Fruit fly (Drosophila melanogaster) whole organism, embryonic: ENCODE measurements around the gene CG46317.

ENCODE experiments used
- Ada2b ChIP-seq: fragments of 200-800 bp; sonication (Bioruptor generic); IDR thresholded peaks from 2 replicates; pipeline ENCODE4 v1.3.6; 2022; ENCODE audit warnings: missing biosample characterization, missing genetic modification characterization
- Antp ChIP-seq: fragments of 200-800 bp; sonication (Bioruptor generic); optimal IDR thresholded peaks from 3 replicates; lab custom pipeline; 2016; ENCODE audit warnings: missing biosample characterization, missing genetic modification characterization
- Asciz ChIP-seq: fragments of 200-800 bp; sonication (Bioruptor generic); optimal IDR thresholded peaks from 2 replicates; lab custom pipeline; 2017; ENCODE audit warnings: missing biosample characterization, mild to moderate bottlenecking, missing genetic modification characterization, missing genetic modification reagents
- C15 ChIP-seq: fragments of 200-800 bp; sonication (Bioruptor generic); IDR thresholded peaks from 3 replicates; pipeline ENCODE4 v1.3.6; 2022; ENCODE audit warnings: missing biosample characterization, missing genetic modification characterization
- CG10209 ChIP-seq: fragments of 200-800 bp; sonication (Bioruptor generic); optimal IDR thresholded peaks from 3 replicates; lab custom pipeline; 2017; ENCODE audit warnings: missing biosample characterization, mild to moderate bottlenecking, missing genetic modification characterization, missing genetic modification reagents
- CG12299 ChIP-seq: fragments of 200-800 bp; sonication (Bioruptor generic); optimal IDR thresholded peaks from 2 replicates; lab custom pipeline; 2018; ENCODE audit warnings: missing biosample characterization, mild to moderate bottlenecking, missing genetic modification characterization
- CG12744 ChIP-seq: fragments of 200-800 bp; sonication (Bioruptor generic); optimal IDR thresholded peaks from 2 replicates; lab custom pipeline; 2016; ENCODE audit warnings: missing biosample characterization, missing genetic modification characterization
- CG13624 ChIP-seq: fragments of 200-800 bp; sonication (Bioruptor generic); optimal IDR thresholded peaks from 2 replicates; lab custom pipeline; 2016; ENCODE audit warnings: missing biosample characterization, missing genetic modification characterization
- CG14667 ChIP-seq: fragments of 200-800 bp; sonication (Bioruptor generic); IDR thresholded peaks from 2 replicates; pipeline ENCODE4 v1.3.6; 2022; ENCODE audit warnings: missing biosample characterization, missing genetic modification characterization
- CG14710 ChIP-seq: fragments of 200-800 bp; sonication (Bioruptor generic); optimal IDR thresholded peaks from 3 replicates; lab custom pipeline; 2019; ENCODE audit warnings: missing biosample characterization, mild to moderate bottlenecking, missing genetic modification characterization, moderate library complexity
- CG17612 ChIP-seq: fragments of 200-800 bp; sonication (Bioruptor generic); IDR thresholded peaks from 2 replicates; pipeline ENCODE4 v1.3.6; 2022; ENCODE audit warnings: missing biosample characterization, missing genetic modification characterization
- CG17829 ChIP-seq: fragments of 200-800 bp; optimal IDR thresholded peaks from 2 replicates; lab custom pipeline; 2019; ENCODE audit warnings: missing biosample characterization, mild to moderate bottlenecking, missing genetic modification characterization, moderate library complexity
- CG18262 ChIP-seq: fragments of 200-800 bp; optimal IDR thresholded peaks from 3 replicates; lab custom pipeline; 2019; ENCODE audit warnings: missing biosample characterization, mild to moderate bottlenecking, missing genetic modification characterization, moderate library complexity
- CG18599 ChIP-seq: fragments of 200-800 bp; sonication (Bioruptor generic); optimal IDR thresholded peaks from 3 replicates; lab custom pipeline; 2017; ENCODE audit warnings: missing biosample characterization, missing genetic modification characterization, mild to moderate bottlenecking, moderate library complexity, missing genetic modification reagents
- CG30020 ChIP-seq: fragments of 200-800 bp; optimal IDR thresholded peaks from 2 replicates; lab custom pipeline; 2019; ENCODE audit warnings: missing biosample characterization, mild to moderate bottlenecking, missing genetic modification characterization, moderate library complexity
- CG4282 ChIP-seq: fragments of 200-800 bp; sonication (Bioruptor generic); optimal IDR thresholded peaks from 2 replicates; lab custom pipeline; 2016; ENCODE audit warnings: missing biosample characterization, missing genetic modification characterization
- CG4328 ChIP-seq: fragments of 200-800 bp; sonication (Bioruptor generic); optimal IDR thresholded peaks from 3 replicates; lab custom pipeline; 2017; ENCODE audit warnings: missing biosample characterization, missing genetic modification reagents, missing genetic modification characterization
- CG4820 ChIP-seq: fragments of 200-800 bp; sonication (Bioruptor generic); optimal IDR thresholded peaks from 3 replicates; lab custom pipeline; 2016; ENCODE audit warnings: missing biosample characterization, missing genetic modification characterization
- CG6272 ChIP-seq: fragments of 200-800 bp; sonication (Bioruptor generic); IDR thresholded peaks from 2 replicates; pipeline ENCODE4 v1.3.6; 2022; ENCODE audit warnings: missing biosample characterization, missing genetic modification characterization
- CG7357 ChIP-seq: fragments of 200-800 bp; sonication (Bioruptor generic); IDR thresholded peaks from 3 replicates; pipeline ENCODE4 v1.3.6; 2022; ENCODE audit warnings: missing biosample characterization, missing genetic modification characterization
- CG7839 ChIP-seq: fragments of 200-800 bp; sonication (Bioruptor generic); optimal IDR thresholded peaks from 3 replicates; lab custom pipeline; 2018; ENCODE audit warnings: missing biosample characterization, mild to moderate bottlenecking, missing genetic modification characterization, moderate library complexity
- CG8089 ChIP-seq: fragments of 200-800 bp; sonication (Bioruptor generic); optimal IDR thresholded peaks from 3 replicates; lab custom pipeline; 2016; ENCODE audit warnings: missing biosample characterization, missing genetic modification characterization
- CG8359 ChIP-seq: fragments of 200-800 bp; sonication (Bioruptor generic); optimal IDR thresholded peaks from 2 replicates; lab custom pipeline; 2017; ENCODE audit warnings: missing biosample characterization, mild to moderate bottlenecking, missing genetic modification characterization, borderline replicate concordance
- CG9215 ChIP-seq: fragments of 200-800 bp; sonication (Bioruptor generic); IDR thresholded peaks from 2 replicates; pipeline ENCODE4 v1.3.6; 2022; ENCODE audit warnings: missing biosample characterization, missing genetic modification characterization
- Camta ChIP-seq: fragments of 200-800 bp; sonication (Bioruptor generic); optimal IDR thresholded peaks from 2 replicates; lab custom pipeline; 2016; ENCODE audit warnings: missing biosample characterization, missing genetic modification characterization
- Dbx ChIP-seq: fragments of 200-800 bp; sonication (Bioruptor generic); IDR thresholded peaks from 3 replicates; pipeline ENCODE4 v1.3.6; 2022; ENCODE audit warnings: missing biosample characterization, missing genetic modification characterization
- Dfd ChIP-seq, 2 experiments: fragments of >200 bp; optimal IDR thresholded peaks; 2 replicates each; lab custom pipeline; 2017; ENCODE audit warnings: missing biosample characterization in 2 of 2, missing genetic modification characterization in 2 of 2
- Dip2 ChIP-seq: fragments of 200-800 bp; sonication (Bioruptor generic); IDR thresholded peaks from 2 replicates; pipeline ENCODE4 v1.3.6; 2022; ENCODE audit warnings: missing biosample characterization, missing genetic modification characterization
- ERR ChIP-seq: fragments of 200-800 bp; sonication (Bioruptor generic); optimal IDR thresholded peaks from 2 replicates; lab custom pipeline; 2016; ENCODE audit warnings: missing biosample characterization, missing genetic modification characterization
- MTF-1 ChIP-seq: fragments of 200-800 bp; sonication (Bioruptor generic); optimal IDR thresholded peaks from 2 replicates; lab custom pipeline; 2018; ENCODE audit warnings: missing biosample characterization, mild to moderate bottlenecking, missing genetic modification characterization, borderline replicate concordance
- Mrtf ChIP-seq: fragments of 200-800 bp; sonication (Bioruptor generic); IDR thresholded peaks from 3 replicates; pipeline ENCODE4 v1.3.6; 2022; ENCODE audit warnings: missing biosample characterization, missing genetic modification characterization
- Myb ChIP-seq: fragments of 200-800 bp; sonication (Bioruptor generic); optimal IDR thresholded peaks from 2 replicates; lab custom pipeline; 2016; ENCODE audit warnings: missing biosample characterization, missing genetic modification characterization
- Scr ChIP-seq: fragments of 200-800 bp; sonication (Bioruptor generic); IDR thresholded peaks from 2 replicates; pipeline ENCODE4 v1.3.6; 2022; ENCODE audit warnings: missing biosample characterization, missing genetic modification characterization; ENCODE audit not compliant: partially characterized antibody
- Spps ChIP-seq: fragments of 200-800 bp; sonication (Bioruptor generic); optimal IDR thresholded peaks from 2 replicates; lab custom pipeline; 2018; ENCODE audit warnings: missing biosample characterization, mild to moderate bottlenecking, missing genetic modification characterization
- bigmax ChIP-seq: fragments of 200-800 bp; sonication (Bioruptor generic); optimal IDR thresholded peaks from 2 replicates; lab custom pipeline; 2018; ENCODE audit warnings: missing biosample characterization, mild to moderate bottlenecking, missing genetic modification characterization
- bsh ChIP-seq, 2 experiments: fragments of 200-800 bp; sonication (Bioruptor generic); optimal IDR thresholded peaks; 2 replicates each; lab custom pipeline; 2017 to 2018; ENCODE audit warnings: mild to moderate bottlenecking in 2 of 2, missing biosample characterization in 2 of 2, missing genetic modification characterization in 2 of 2, moderate library complexity in 1 of 2
- cg ChIP-seq: fragments of 200-800 bp; sonication (Bioruptor generic); optimal IDR thresholded peaks from 3 replicates; lab custom pipeline; 2019; ENCODE audit warnings: missing biosample characterization, mild to moderate bottlenecking, missing genetic modification characterization, moderate library complexity
- chn ChIP-seq: fragments of 200-800 bp; sonication (Bioruptor generic); optimal IDR thresholded peaks from 2 replicates; lab custom pipeline; 2016; ENCODE audit warnings: missing biosample characterization, missing genetic modification characterization
- disco-r ChIP-seq: fragments of 200-800 bp; sonication (Bioruptor generic); optimal IDR thresholded peaks from 2 replicates; lab custom pipeline; 2016; ENCODE audit warnings: missing biosample characterization, missing genetic modification characterization
- emc ChIP-seq: fragments of 200-800 bp; sonication (Bioruptor generic); optimal IDR thresholded peaks from 2 replicates; lab custom pipeline; 2016; ENCODE audit warnings: missing biosample characterization, missing genetic modification characterization
- fu2 ChIP-seq: fragments of 200-800 bp; sonication (Bioruptor generic); optimal IDR thresholded peaks from 2 replicates; lab custom pipeline; 2016; ENCODE audit warnings: missing biosample characterization, missing genetic modification characterization
- gem ChIP-seq: fragments of 200-800 bp; sonication (Bioruptor generic); optimal IDR thresholded peaks from 2 replicates; lab custom pipeline; 2019; ENCODE audit warnings: missing biosample characterization, mild to moderate bottlenecking, missing genetic modification characterization, moderate library complexity
- jigr1 ChIP-seq: fragments of 200-800 bp; sonication (Bioruptor generic); IDR thresholded peaks from 3 replicates; pipeline ENCODE4 v1.3.6; 2022; ENCODE audit warnings: missing biosample characterization, missing genetic modification characterization
- luna ChIP-seq: fragments of 200-800 bp; sonication (Bioruptor generic); optimal IDR thresholded peaks from 2 replicates; lab custom pipeline; 2016; ENCODE audit warnings: missing biosample characterization, missing genetic modification characterization
- mam ChIP-seq: fragments of 200-800 bp; sonication (Bioruptor generic); optimal IDR thresholded peaks from 3 replicates; lab custom pipeline; 2016; ENCODE audit warnings: missing biosample characterization, missing genetic modification characterization
- pfk ChIP-seq: fragments of 200-800 bp; sonication (Bioruptor generic); optimal IDR thresholded peaks from 2 replicates; lab custom pipeline; 2018; ENCODE audit warnings: missing biosample characterization, mild to moderate bottlenecking, missing genetic modification characterization, moderate library complexity
- sd ChIP-seq: fragments of 200-800 bp; sonication (Bioruptor generic); optimal IDR thresholded peaks from 3 replicates; lab custom pipeline; 2018; ENCODE audit warnings: missing biosample characterization, mild to moderate bottlenecking, missing genetic modification characterization, moderate library complexity
- tio ChIP-seq: fragments of 200-800 bp; sonication (Bioruptor generic); optimal IDR thresholded peaks from 2 replicates; lab custom pipeline; 2017; ENCODE audit warnings: missing biosample characterization, missing genetic modification characterization, inconsistent platforms
- vnd ChIP-seq: fragments of 200-800 bp; sonication (Bioruptor generic); IDR thresholded peaks from 3 replicates; pipeline ENCODE4 v1.3.6; 2022; ENCODE audit warnings: missing biosample characterization, missing genetic modification characterization; ENCODE audit not compliant: partially characterized antibody
- vvl ChIP-seq: fragments of 200-800 bp; sonication (Bioruptor generic); IDR thresholded peaks from 2 replicates; pipeline ENCODE4 v1.3.6; 2022; ENCODE audit warnings: missing biosample characterization, missing genetic modification characterization

CG46317 gene

DNA sequence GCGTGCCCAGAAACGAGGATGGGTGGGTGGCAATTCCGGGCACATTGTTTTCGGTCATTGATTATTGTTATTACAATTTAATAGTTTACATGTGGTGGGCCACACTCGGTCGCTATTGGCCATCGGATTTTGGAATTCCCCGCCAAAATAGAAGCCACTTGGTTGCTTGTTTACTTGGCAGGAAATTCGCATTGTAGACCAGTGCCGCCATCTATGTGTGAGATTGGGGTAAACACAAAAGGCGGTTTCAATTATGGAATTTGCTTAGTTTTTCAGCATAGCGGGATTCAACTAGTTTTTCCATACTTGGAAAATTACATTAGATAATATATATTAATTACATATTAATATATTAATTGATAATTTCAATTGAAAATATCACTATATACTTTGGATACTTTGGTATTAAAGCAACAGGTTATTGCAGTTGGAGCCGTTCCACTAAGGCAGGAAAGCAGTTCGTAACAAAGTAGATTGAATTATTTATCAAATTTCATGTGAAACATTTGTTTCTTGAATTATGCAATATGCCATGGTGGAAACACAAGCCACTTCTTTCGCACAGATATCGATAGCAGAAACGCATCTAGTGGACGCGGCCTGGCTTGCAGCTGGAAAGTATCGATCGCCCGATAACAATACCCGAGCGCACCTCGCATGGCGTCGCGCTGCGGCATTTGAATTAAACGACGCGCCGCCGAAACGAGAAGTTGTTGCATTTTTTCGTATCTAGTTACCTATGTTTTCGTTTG lies 13.8 kb upstream of the CG46317 start, which contains the start of gene mud (continued):
- TF ChIP-seq CG8359 (GFP tag; lab: Kevin White, UChicago), result no peak
- TF ChIP-seq chn (GFP tag; lab: Kevin White, UChicago), result no peak
- no peak for TF ChIP-seq Dbx (GFP tag; lab: Robert Waterston, UW)
- peak; percentile 86 for TF ChIP-seq Dip2 (GFP tag; lab: Robert Waterston, UW)
- no peak for TF ChIP-seq CG17612 (GFP tag; lab: Robert Waterston, UW)
- peak; percentile 53 for TF ChIP-seq CG17829 (tag; lab: Kevin White, UChicago)
- no peak for TF ChIP-seq Antp (GFP tag; lab: Kevin White, UChicago)
- TF ChIP-seq mam (GFP tag; lab: Kevin White, UChicago), result peak; percentile 23
- peak; percentile 90 for TF ChIP-seq CG30020 (tag; lab: Kevin White, UChicago)
- no peak for TF ChIP-seq Ada2b (GFP tag; lab: Robert Waterston, UW)
- no peak for TF ChIP-seq CG8089 (GFP tag; lab: Kevin White, UChicago)
- no peak for TF ChIP-seq CG9215 (GFP tag; lab: Robert Waterston, UW)
- TF ChIP-seq fu2, result no peak
- peak; percentile 71 for TF ChIP-seq CG14710 (tag; lab: Kevin White, UChicago)
- no peak for TF ChIP-seq gem (tag; lab: Kevin White, UChicago)
- TF ChIP-seq CG4820 (GFP tag; lab: Kevin White, UChicago), result no peak
- TF ChIP-seq CG14667 (GFP tag; lab: Robert Waterston, UW), result no peak
- peak; percentile 98 for TF ChIP-seq CG7357
- no peak for TF ChIP-seq CG18599 (GFP tag; lab: Kevin White, UChicago)
- TF ChIP-seq Mrtf (GFP tag; lab: Robert Waterston, UW), result 0 out of 3 replicates have a peak, but pooled peaks have one; percentile 33
- no peak for TF ChIP-seq MTF-1 (GFP tag; lab: Kevin White, UChicago)
- no peak for TF ChIP-seq cg
- TF ChIP-seq tio (GFP tag; lab: Kevin White, UChicago), result peak; percentile 21
- TF ChIP-seq CG6272 (GFP tag; lab: Robert Waterston, UW), result no peak
- no peak for TF ChIP-seq luna (GFP tag; lab: Kevin White, UChicago)
- TF ChIP-seq CG4328 (GFP tag; lab: Kevin White, UChicago), result no peak
- peak; percentile 74 for TF ChIP-seq vnd (GFP tag; lab: Robert Waterston, UW)
- TF ChIP-seq CG10209, result peak; percentile 44
- no peak for TF ChIP-seq ERR (GFP tag; lab: Kevin White, UChicago)
- TF ChIP-seq pfk (GFP tag; lab: Kevin White, UChicago), result no peak
- TF ChIP-seq CG7839 (tag; lab: Kevin White, UChicago), result no peak
- peak; percentile 60 for TF ChIP-seq CG18262 (tag; lab: Kevin White, UChicago)
- TF ChIP-seq jigr1 (GFP tag; lab: Robert Waterston, UW), result no peak
- no peak for TF ChIP-seq CG13624 (GFP tag; lab: Kevin White, UChicago)
- TF ChIP-seq bigmax, result no peak
- TF ChIP-seq vvl (GFP tag; lab: Robert Waterston, UW), result no peak
- no peak for TF ChIP-seq Dfd (GFP tag; optimal IDR thresholded peaks at IDR 0.05; lab: Kevin White, UChicago)
- TF ChIP-seq Spps (tag; lab: Kevin White, UChicago), result no peak
- TF ChIP-seq CG4282, result no peak
- peak; percentile 71 for TF ChIP-seq Scr (GFP tag; lab: Robert Waterston, UW)
- no peak for TF ChIP-seq CG12744 (GFP tag; lab: Kevin White, UChicago)
- no peak for TF ChIP-seq Asciz (GFP tag; lab: Kevin White, UChicago)
- TF ChIP-seq C15 (GFP tag; lab: Robert Waterston, UW), result no peak
- TF ChIP-seq sd (tag; lab: Kevin White, UChicago), result no peak
- no peak for TF ChIP-seq disco-r
- TF ChIP-seq bsh (GFP tag; optimal IDR thresholded peaks at IDR 0.05; lab: Kevin White, UChicago), result peak in 1 of 2 experiments; percentile 50
- TF ChIP-seq Camta (GFP tag; lab: Kevin White, UChicago), result no peak
- peak; percentile 56 for TF ChIP-seq Myb (GFP tag; lab: Kevin White, UChicago)
- no peak for TF ChIP-seq CG12299 (tag; lab: Kevin White, UChicago)
- no peak for TF ChIP-seq emc (GFP tag; lab: Kevin White, UChicago)
